Worm (Caenorhabditis elegans) whole organism, L1 larva: ENCODE data around the gene T12A7.6.

Experiments used
- C16A3.4 ChIP-seq: fragments of 150-350 bp; optimal IDR thresholded peaks from 2 replicates; lab custom pipeline; 2014; ENCODE audit warnings: missing biosample characterization, missing genetic modification characterization
- alr-1 ChIP-seq: fragments of 200-800 bp; sonication (Bioruptor generic); optimal IDR thresholded peaks from 2 replicates; lab custom pipeline; 2018; ENCODE audit warnings: borderline replicate concordance, mild to moderate bottlenecking, missing genetic modification characterization, missing compliant biosample characterization
- ama-1 ChIP-seq: fragments of 150-350 bp; optimal IDR thresholded peaks from 2 replicates; lab custom pipeline; 2014
- ceh-8 ChIP-seq: fragments of 200-800 bp; sonication (Bioruptor generic); optimal IDR thresholded peaks from 2 replicates; lab custom pipeline; 2018; ENCODE audit warnings: mild to moderate bottlenecking, missing genetic modification characterization, moderate library complexity, missing compliant biosample characterization
- ceh-82 ChIP-seq, 3 experiments: fragments of 150-350 bp in 1 of 3; sonication (generic microtip) in 2 of 3; optimal IDR thresholded peaks; 2 replicates each; lab custom pipeline; 2014 to 2017; ENCODE audit warnings: missing biosample characterization in 3 of 3, missing genetic modification characterization in 3 of 3
- ces-1 ChIP-seq: fragments of 150-350 bp; optimal IDR thresholded peaks from 2 replicates; lab custom pipeline; 2014; ENCODE audit warnings: missing biosample characterization, missing genetic modification reagents, missing genetic modification characterization
- dsc-1 ChIP-seq: sonication (generic microtip); optimal IDR thresholded peaks from 2 replicates; lab custom pipeline; 2016; ENCODE audit warnings: mild to moderate bottlenecking, missing genetic modification characterization, missing compliant biosample characterization
- efl-1 ChIP-seq, 4 experiments: fragments of 150-350 bp; optimal IDR thresholded peaks in 3 of 4; peaks in 1 of 4; 1 replicate in 1 of 4; 2 replicates in 3 of 4; lab custom pipeline; 2014; ENCODE audit warnings: missing biosample characterization in 2 of 4, missing genetic modification characterization in 2 of 4, missing genetic modification reagents in 2 of 4
- efl-3 ChIP-seq: fragments of 200-800 bp; sonication (Bioruptor generic); optimal IDR thresholded peaks from 2 replicates; lab custom pipeline; 2018; ENCODE audit warnings: mild to moderate bottlenecking, missing genetic modification characterization, missing compliant biosample characterization
- egl-13 ChIP-seq: sonication (generic microtip); optimal IDR thresholded peaks from 2 replicates; lab custom pipeline; 2016; ENCODE audit warnings: missing genotype, missing genetic modification reagents, missing genetic modification characterization, missing compliant biosample characterization
- egl-27 ChIP-seq, 2 experiments: fragments of 150-350 bp in 1 of 2; sonication (generic microtip); optimal IDR thresholded peaks; 3 replicates each; lab custom pipeline; 2017 to 2018; ENCODE audit warnings: missing biosample characterization in 2 of 2, missing genetic modification characterization in 2 of 2, missing genetic modification reagents in 2 of 2
- ets-5 ChIP-seq: fragments of 200-800 bp; sonication (Bioruptor generic); IDR thresholded peaks from 2 replicates; pipeline ENCODE4 v1.3.6; 2022; ENCODE audit warnings: missing genetic modification characterization, missing compliant biosample characterization
- fkh-10 ChIP-seq: sonication (generic microtip); optimal IDR thresholded peaks from 2 replicates; lab custom pipeline; 2017; ENCODE audit warnings: missing biosample characterization, missing genetic modification reagents, missing genetic modification characterization
- fkh-4 ChIP-seq: sonication (generic microtip); optimal IDR thresholded peaks from 2 replicates; lab custom pipeline; 2016; ENCODE audit warnings: missing compliant biosample characterization, missing genetic modification characterization, borderline replicate concordance
- fkh-8 ChIP-seq: sonication (generic microtip); optimal IDR thresholded peaks from 2 replicates; lab custom pipeline; 2016; ENCODE audit warnings: mild to moderate bottlenecking, missing genetic modification characterization, missing compliant biosample characterization
- fos-1 ChIP-seq: fragments of 150-350 bp; optimal IDR thresholded peaks from 2 replicates; lab custom pipeline; 2014; ENCODE audit warnings: missing biosample characterization, missing genetic modification characterization
- grh-1 ChIP-seq: fragments of 200-800 bp; sonication (Bioruptor generic); IDR thresholded peaks from 2 replicates; pipeline ENCODE4 v1.3.6; 2022; ENCODE audit warnings: missing genetic modification reagents, missing genetic modification characterization, missing compliant biosample characterization
- irx-1 ChIP-seq: sonication (generic microtip); optimal IDR thresholded peaks from 2 replicates; lab custom pipeline; 2016; ENCODE audit warnings: missing genetic modification characterization, missing compliant biosample characterization
- lin-13 ChIP-seq: fragments of 150-350 bp; optimal IDR thresholded peaks from 2 replicates; lab custom pipeline; 2014; ENCODE audit warnings: missing biosample characterization, missing genetic modification reagents, missing genetic modification characterization
- lin-14 ChIP-seq: fragments of 200-800 bp; sonication (Bioruptor generic); optimal IDR thresholded peaks from 2 replicates; lab custom pipeline; 2018; ENCODE audit warnings: mild to moderate bottlenecking, missing genetic modification characterization, moderate library complexity, missing compliant biosample characterization
- lin-35 ChIP-seq, 2 experiments: fragments of 150-350 bp; optimal IDR thresholded peaks; 2 replicates each; lab custom pipeline; 2014; ENCODE audit warnings: missing biosample characterization in 2 of 2, missing genetic modification characterization in 2 of 2, missing genetic modification reagents in 2 of 2
- lin-39 ChIP-seq: fragments of 150-350 bp; optimal IDR thresholded peaks from 2 replicates; lab custom pipeline; 2014; ENCODE audit warnings: missing biosample characterization, missing genetic modification reagents, missing genetic modification characterization
- lsy-2 ChIP-seq, 2 experiments: fragments of 150-350 bp; optimal IDR thresholded peaks; 2 replicates each; lab custom pipeline; 2014; ENCODE audit warnings: missing biosample characterization in 2 of 2, missing genetic modification characterization in 2 of 2
- mef-2 ChIP-seq: fragments of 150-350 bp; optimal IDR thresholded peaks from 2 replicates; lab custom pipeline; 2014; ENCODE audit warnings: missing biosample characterization, missing genetic modification characterization
- nhr-19 ChIP-seq: fragments of 200-800 bp; sonication (Bioruptor generic); conservative IDR thresholded peaks from 2 replicates; pipeline ENCODE4 v1.3.6; 2022; ENCODE audit warnings: missing genetic modification characterization, missing compliant biosample characterization
- nhr-20 ChIP-seq: sonication (generic microtip); optimal IDR thresholded peaks from 2 replicates; lab custom pipeline; 2016; ENCODE audit warnings: mild to moderate bottlenecking, missing genetic modification characterization, missing compliant biosample characterization
- nhr-47 ChIP-seq: sonication (generic microtip); optimal IDR thresholded peaks from 2 replicates; lab custom pipeline; 2016; ENCODE audit warnings: mild to moderate bottlenecking, missing genetic modification characterization, moderate library complexity, missing compliant biosample characterization
- nhr-71 ChIP-seq: sonication (generic microtip); optimal IDR thresholded peaks from 2 replicates; lab custom pipeline; 2016; ENCODE audit warnings: mild to moderate bottlenecking, missing genetic modification characterization, moderate library complexity, missing compliant biosample characterization
- nhr-76 ChIP-seq: sonication (generic microtip); optimal IDR thresholded peaks from 2 replicates; lab custom pipeline; 2017; ENCODE audit warnings: missing biosample characterization, missing genetic modification characterization
- nhr-84 ChIP-seq: sonication (generic microtip); optimal IDR thresholded peaks from 2 replicates; lab custom pipeline; 2017; ENCODE audit warnings: missing biosample characterization, missing genetic modification characterization
- pag-3 ChIP-seq: sonication (generic microtip); optimal IDR thresholded peaks from 2 replicates; lab custom pipeline; 2017; ENCODE audit warnings: missing genetic modification characterization, mild to moderate bottlenecking, missing compliant biosample characterization, antibody characterized with exemption, borderline replicate concordance; ENCODE audit not compliant: insufficient read depth
- pax-3 ChIP-seq: fragments of 200-800 bp; sonication (Bioruptor generic); optimal IDR thresholded peaks from 2 replicates; lab custom pipeline; 2018; ENCODE audit warnings: mild to moderate bottlenecking, missing genetic modification characterization, moderate library complexity, missing compliant biosample characterization
- pqm-1 ChIP-seq: sonication (generic microtip); optimal IDR thresholded peaks from 3 replicates; lab custom pipeline; 2017; ENCODE audit warnings: missing biosample characterization, missing genetic modification characterization
- rnt-1 ChIP-seq: sonication (generic microtip); optimal IDR thresholded peaks from 2 replicates; lab custom pipeline; 2016; ENCODE audit warnings: mild to moderate bottlenecking, missing genetic modification characterization, moderate library complexity, missing compliant biosample characterization
- skn-1 ChIP-seq: fragments of 150-350 bp; optimal IDR thresholded peaks from 2 replicates; lab custom pipeline; 2014; ENCODE audit warnings: missing biosample characterization, missing genetic modification characterization
- snpc-4 ChIP-seq: fragments of 150-350 bp; optimal IDR thresholded peaks from 2 replicates; lab custom pipeline; 2014; ENCODE audit warnings: missing biosample characterization, missing genetic modification characterization
- snu-23 ChIP-seq: sonication (generic microtip); optimal IDR thresholded peaks from 2 replicates; lab custom pipeline; 2016; ENCODE audit warnings: missing genetic modification characterization, missing compliant biosample characterization
- sup-37 ChIP-seq: fragments of 200-800 bp; sonication (Bioruptor generic); optimal IDR thresholded peaks from 2 replicates; lab custom pipeline; 2018; ENCODE audit warnings: mild to moderate bottlenecking, missing genetic modification characterization, missing compliant biosample characterization
- tbx-2 ChIP-seq: sonication (generic microtip); optimal IDR thresholded peaks from 2 replicates; lab custom pipeline; 2016; ENCODE audit warnings: missing genetic modification characterization, missing compliant biosample characterization
- unc-86 ChIP-seq: sonication (generic microtip); optimal IDR thresholded peaks from 2 replicates; lab custom pipeline; 2016; ENCODE audit warnings: missing genetic modification characterization, missing compliant biosample characterization
- unc-98 ChIP-seq: fragments of 200-800 bp; sonication (Bioruptor generic); IDR thresholded peaks from 2 replicates; pipeline ENCODE4 v1.3.6; 2022; ENCODE audit warnings: missing genetic modification characterization, missing compliant biosample characterization
- xbp-1 ChIP-seq: sonication (generic microtip); optimal IDR thresholded peaks from 2 replicates; lab custom pipeline; 2016; ENCODE audit warnings: missing genetic modification characterization, missing compliant biosample characterization
- zip-4 ChIP-seq: fragments of 200-800 bp; sonication (Bioruptor generic); optimal IDR thresholded peaks from 2 replicates; lab custom pipeline; 2018; ENCODE audit warnings: mild to moderate bottlenecking, missing genetic modification characterization, moderate library complexity, missing compliant biosample characterization
- ztf-11 ChIP-seq, 2 experiments: sonication (generic microtip); optimal IDR thresholded peaks; 2 replicates each; lab custom pipeline; 2016 to 2017; ENCODE audit warnings: missing genetic modification characterization in 2 of 2, missing biosample characterization in 1 of 2, missing compliant biosample characterization in 1 of 2

T12A7.6 gene

DNA sequence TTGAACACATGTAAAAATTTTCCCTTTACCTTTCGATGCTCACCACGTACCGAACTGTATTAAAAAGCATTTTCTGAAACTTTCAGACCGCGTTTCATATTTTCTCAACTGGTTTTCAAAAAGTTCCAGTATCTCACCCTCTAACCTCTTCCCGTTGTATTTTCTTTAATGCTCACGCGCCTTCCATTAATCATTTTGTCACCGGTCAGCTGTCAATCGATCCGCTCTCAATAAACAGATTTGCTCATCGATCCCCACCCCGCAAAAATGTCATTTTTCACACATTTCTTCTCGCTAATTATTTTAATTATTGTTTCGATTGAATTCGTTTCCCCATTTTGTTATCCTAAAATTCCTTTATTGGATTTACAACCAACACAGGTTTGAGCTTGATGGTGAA is 30.0 kb downstream of the T12A7.6 start, which contains the start of gene lpr-2:
TSS of gene lpr-2 (plus strand) at position 189 of the 400 bp plus-strand sequence.
- TF ChIP-seq sup-37 (GFP tag; lab: Kevin White, UChicago) (no peak), zip-4 (no peak), rnt-1 (tag; lab: Kevin White, UChicago) (peak; percentile 47), mef-2 (no peak), irx-1 (tag; lab: Kevin White, UChicago) (no peak), nhr-84 (no peak), nhr-71 (tag; lab: Kevin White, UChicago) (peak; percentile 26), nhr-19 (GFP tag; lab: Robert Waterston, UW) (0 out of 2 replicates have a peak, but pooled peaks have one; percentile 3), efl-1 (optimal IDR thresholded peaks at IDR 0.05; lab: Kevin White, UChicago) (no peak), efl-1 (GFP tag; optimal IDR thresholded peaks at IDR 0.05 in 1 of 2; lab: Kevin White, UChicago) (no peak), unc-86 (tag; lab: Kevin White, UChicago) (no peak), xbp-1 (no peak), ama-1 (lab: Kevin White, UChicago) (no peak), lin-39 (tag; lab: Kevin White, UChicago) (peak; percentile 45), nhr-47 (tag; lab: Kevin White, UChicago) (no peak), lin-13 (GFP tag; lab: Kevin White, UChicago) (no peak), lsy-2 (tag; optimal IDR thresholded peaks at IDR 0.05; lab: Kevin White, UChicago) (peak in 1 of 2 experiments; percentile 3), ztf-11 (tag; optimal IDR thresholded peaks at IDR 0.05; lab: Kevin White, UChicago) (no peak), nhr-20 (tag; lab: Kevin White, UChicago) (no peak), snu-23 (no peak), fkh-10 (no peak), tbx-2 (tag; lab: Kevin White, UChicago) (no peak), fos-1 (tag; lab: Kevin White, UChicago) (no peak), grh-1 (GFP tag; lab: Robert Waterston, UW) (no peak), lin-14 (GFP tag; lab: Kevin White, UChicago) (no peak), fkh-8 (tag; lab: Kevin White, UChicago) (no peak), efl-3 (GFP tag; lab: Kevin White, UChicago) (no peak), unc-98 (no peak), ets-5 (GFP tag; lab: Robert Waterston, UW) (no peak), nhr-76 (tag; lab: Kevin White, UChicago) (no peak), skn-1 (tag; lab: Kevin White, UChicago) (no peak), pqm-1 (no peak)

DNA sequence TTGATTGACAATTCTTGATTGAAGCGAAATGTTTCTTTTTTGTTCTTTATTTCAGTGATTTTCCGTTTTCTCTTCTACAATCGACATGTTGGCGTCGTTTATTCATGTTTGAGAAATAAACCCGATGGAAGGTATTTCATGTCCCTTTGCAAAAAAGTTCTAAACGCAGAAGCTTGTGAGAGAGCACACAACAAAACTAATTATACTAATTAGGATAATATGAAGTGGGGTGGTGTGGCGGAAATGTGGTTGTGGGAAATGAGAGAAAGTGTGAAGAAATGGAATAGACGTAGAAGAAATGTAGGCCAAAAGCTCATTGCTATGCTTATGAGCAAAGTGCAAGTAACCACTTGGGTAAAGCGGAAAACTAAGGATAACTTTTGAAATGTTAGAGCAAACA is 33.8 kb downstream of the T12A7.6 start:
- TF ChIP-seq pag-3 (tag; lab: Kevin White, UChicago), result no peak
- TF ChIP-seq dsc-1 (tag; lab: Kevin White, UChicago), result peak; percentile 82
- TF ChIP-seq alr-1 (tag; lab: Kevin White, UChicago), result no peak
- peak; percentile 26 for TF ChIP-seq ceh-8 (GFP tag; lab: Kevin White, UChicago)
- TF ChIP-seq lin-14 (GFP tag; lab: Kevin White, UChicago), result peak; percentile 31

DNA sequence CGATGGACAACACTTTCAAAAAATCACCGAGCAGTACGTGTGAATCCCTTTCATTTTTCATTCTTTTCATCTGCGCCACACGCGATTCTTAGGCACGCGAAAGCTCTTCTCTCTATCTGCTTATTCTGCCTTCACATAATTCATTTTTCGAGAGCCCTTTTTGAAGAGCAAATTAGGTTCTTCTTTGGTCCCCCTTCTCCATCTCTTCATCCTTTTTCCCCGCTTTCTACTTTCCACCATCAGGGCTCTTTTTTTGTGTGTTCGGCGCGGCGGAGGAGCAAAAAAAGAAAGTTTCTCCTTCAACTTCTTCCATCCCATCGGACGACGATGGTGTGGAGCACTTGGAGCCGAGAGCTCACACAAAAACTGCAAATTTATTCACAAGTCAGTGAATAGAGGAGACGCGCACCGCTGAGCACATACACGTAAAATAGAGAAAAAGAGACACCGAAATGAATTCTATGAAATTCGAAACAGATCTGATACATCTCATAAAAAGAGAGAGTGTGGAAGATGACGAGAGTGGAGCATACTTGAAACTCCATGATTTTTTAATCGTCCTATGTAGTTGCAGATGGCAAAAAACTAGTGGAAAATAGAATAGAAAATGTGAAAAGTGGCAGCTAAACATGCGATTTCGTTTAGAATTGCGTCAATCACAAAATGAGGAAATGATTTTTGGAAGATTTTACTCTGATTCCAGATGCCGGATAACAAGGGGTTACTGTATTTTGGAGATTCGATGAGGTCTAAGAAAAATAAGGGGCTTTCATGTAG is 36.2 kb downstream of the T12A7.6 start:
- TF ChIP-seq pax-3 (tag; lab: Kevin White, UChicago), result no peak
- no peak for TF ChIP-seq irx-1 (tag; lab: Kevin White, UChicago)
- peak; percentile 58 for TF ChIP-seq lin-14 (GFP tag; lab: Kevin White, UChicago)
- peak; percentile 11 for TF ChIP-seq ces-1
- TF ChIP-seq snpc-4 (tag; lab: Kevin White, UChicago), result no peak
- peak; percentile 90 for TF ChIP-seq fkh-4
- TF ChIP-seq egl-27 (tag; optimal IDR thresholded peaks at IDR 0.05; lab: Kevin White, UChicago), result no peak
- peak; percentile 16 for TF ChIP-seq egl-13 (tag; lab: Kevin White, UChicago)
- peak; percentile 46 for TF ChIP-seq unc-86 (tag; lab: Kevin White, UChicago)
- TF ChIP-seq efl-1 (optimal IDR thresholded peaks at IDR 0.05; lab: Kevin White, UChicago), result no peak
- TF ChIP-seq efl-1 (GFP tag; optimal IDR thresholded peaks at IDR 0.05 in 1 of 2; lab: Kevin White, UChicago), result no peak
- TF ChIP-seq lin-35 (GFP tag; optimal IDR thresholded peaks at IDR 0.05; lab: Kevin White, UChicago), result no peak
- no peak for TF ChIP-seq C16A3.4 (tag; lab: Kevin White, UChicago)
- no peak for TF ChIP-seq ceh-82 (tag; optimal IDR thresholded peaks at IDR 0.05; lab: Kevin White, UChicago)
- no peak for TF ChIP-seq pag-3 (tag; lab: Kevin White, UChicago)
- TF ChIP-seq fkh-10, result peak; percentile 76
- TF ChIP-seq dsc-1 (tag; lab: Kevin White, UChicago), result peak; percentile 98
